Worm (Caenorhabditis elegans): ENCODE results near the gene rsr-2.

- TF ChIP-seq ztf-4 (tag; optimal IDR thresholded peaks at IDR 0.05), result no peak
- no peak for TF ChIP-seq ztf-11 (tag; optimal IDR thresholded peaks at IDR 0.05)
- TF ChIP-seq unc-55 (GFP tag; optimal IDR thresholded peaks at IDR 0.05), result no peak
- TF ChIP-seq ceh-16 (tag; optimal IDR thresholded peaks at IDR 0.05), result no peak
- TF ChIP-seq nhr-23 (tag; optimal IDR thresholded peaks at IDR 0.05), result no peak
- TF ChIP-seq unc-62 (GFP tag; optimal IDR thresholded peaks at IDR 0.05), result no peak
- TF ChIP-seq nhr-21 (tag; optimal IDR thresholded peaks at IDR 0.05), result no peak
- no peak for TF ChIP-seq dmd-4 (tag; optimal IDR thresholded peaks at IDR 0.05)
- TF ChIP-seq unc-39 (tag; optimal IDR thresholded peaks at IDR 0.05), result no peak
Measured at ce11 chrII:12274944-12275343, 49.8 kb downstream of the rsr-2 start, which contains the start of gene Y57A10A.27.
